Fruit fly (Drosophila melanogaster): ENCODE measurements around the gene CG17104.

Gene CG17104

DNA sequence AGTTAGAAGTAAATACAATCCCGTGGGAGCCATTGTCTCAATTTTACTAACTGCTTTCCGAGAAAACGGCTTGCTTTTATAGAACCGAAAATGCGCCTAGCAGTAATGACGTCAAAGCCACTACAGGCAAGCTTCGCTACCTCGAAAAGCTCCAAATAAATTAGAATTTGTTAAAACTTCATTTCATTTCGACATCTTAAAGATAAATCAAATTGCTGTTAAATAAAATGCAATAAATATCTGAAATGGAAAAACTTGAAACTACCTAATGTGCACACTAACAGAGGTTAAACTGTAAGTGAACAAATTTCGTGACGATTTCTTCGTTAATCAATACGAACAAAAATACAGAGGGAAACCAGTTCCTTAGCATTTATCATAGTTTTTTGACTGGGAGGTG is 21.0 kb downstream of the CG17104 start, which contains the start of gene CG7300 (continued):
- TF ChIP-seq CG10321 (GFP tag; IDR thresholded peaks at IDR 0.05): no peak
- TF ChIP-seq dysf (GFP tag; IDR thresholded peaks at IDR 0.05): peak; percentile 76
- no peak for TF ChIP-seq sr (GFP tag; IDR thresholded peaks at IDR 0.05)
- TF ChIP-seq Max (GFP tag; optimal IDR thresholded peaks at IDR 0.05): peak; percentile 16
- no peak for TF ChIP-seq odd (GFP tag; optimal IDR thresholded peaks at IDR 0.05)
- no peak for TF ChIP-seq sug (tag; optimal IDR thresholded peaks at IDR 0.05)
- TF ChIP-seq CG34376 (GFP tag; optimal IDR thresholded peaks at IDR 0.05): no peak
- peak; percentile 47 for TF ChIP-seq Dek (tag; optimal IDR thresholded peaks at IDR 0.05)
- TF ChIP-seq Ssrp (tag; optimal IDR thresholded peaks at IDR 0.05): peak; percentile 39
- peak; percentile 57 for TF ChIP-seq Dip3 (GFP tag; optimal IDR thresholded peaks at IDR 0.05)
- TF ChIP-seq trem (tag; optimal IDR thresholded peaks at IDR 0.05): no peak
- TF ChIP-seq tx (GFP tag; optimal IDR thresholded peaks at IDR 0.05): no peak
- TF ChIP-seq Doc3 (GFP tag; IDR thresholded peaks at IDR 0.05; ENCODE audit: partially characterized antibody): no peak
- no peak for TF ChIP-seq prd (optimal IDR thresholded peaks at IDR 0.05)
- TF ChIP-seq prd (GFP tag; IDR thresholded peaks at IDR 0.05): peak; percentile 66; the same call in 2 of the 3 replicates
- peak; percentile 5 for TF ChIP-seq BtbVII (GFP tag; optimal IDR thresholded peaks at IDR 0.05)
- no peak for TF ChIP-seq Hr78 (GFP tag; optimal IDR thresholded peaks at IDR 0.05)
- no peak for TF ChIP-seq hkb (optimal IDR thresholded peaks at IDR 0.05)
- peak; percentile 64 for TF ChIP-seq hkb (GFP tag; IDR thresholded peaks at IDR 0.05)
- TF ChIP-seq CG18619 (GFP tag; optimal IDR thresholded peaks at IDR 0.05): peak; percentile 23
- peak; percentile 68 for TF ChIP-seq Meics (GFP tag; optimal IDR thresholded peaks at IDR 0.05)
- TF ChIP-seq NfI (GFP tag; optimal IDR thresholded peaks at IDR 0.05): peak; percentile 46
- TF ChIP-seq pita (GFP tag; optimal IDR thresholded peaks at IDR 0.05): no peak
- peak; percentile 40; the same call in 1 of the 2 replicates for TF ChIP-seq CG4730 (GFP tag; IDR thresholded peaks at IDR 0.05)
- TF ChIP-seq Mad (GFP tag; optimal IDR thresholded peaks at IDR 0.05): no peak
- peak; percentile 30; the same call in 1 of the 2 replicates for TF ChIP-seq E2f2 (GFP tag; IDR thresholded peaks at IDR 0.05)
- TF ChIP-seq CG6854 (GFP tag; optimal IDR thresholded peaks at IDR 0.05): no peak
- TF ChIP-seq her (GFP tag; optimal IDR thresholded peaks at IDR 0.05): peak; percentile 45
- no peak for TF ChIP-seq Mrtf (GFP tag; IDR thresholded peaks at IDR 0.05)
- TF ChIP-seq Lim3 (GFP tag; IDR thresholded peaks at IDR 0.05): no peak
- no peak for TF ChIP-seq Dref (GFP tag; IDR thresholded peaks at IDR 0.05)
- peak; percentile 22 for TF ChIP-seq CG1602 (GFP tag; optimal IDR thresholded peaks at IDR 0.05)
- no peak for TF ChIP-seq CG15479 (GFP tag; optimal IDR thresholded peaks at IDR 0.05)
- TF ChIP-seq caup (GFP tag; optimal IDR thresholded peaks at IDR 0.05; ENCODE audit: severe bottlenecking): peak; percentile 45
- peak; percentile 40 for TF ChIP-seq Spps (tag; optimal IDR thresholded peaks at IDR 0.05)
- no peak for TF ChIP-seq Sry-δ (GFP tag; optimal IDR thresholded peaks at IDR 0.05)
- no peak for TF ChIP-seq sd (tag; optimal IDR thresholded peaks at IDR 0.05)
- peak; percentile 75 for TF ChIP-seq gro (GFP tag; optimal IDR thresholded peaks at IDR 0.05)
- TF ChIP-seq CG10209 (GFP tag; optimal IDR thresholded peaks at IDR 0.05): peak; percentile 31
- TF ChIP-seq CG6765 (GFP tag; optimal IDR thresholded peaks at IDR 0.05): no peak
- TF ChIP-seq CG6175 (GFP tag; IDR thresholded peaks at IDR 0.05): 0 out of 3 replicates have a peak, but pooled peaks have one; percentile 17
- peak; percentile 74 for TF ChIP-seq CG7839 (tag; optimal IDR thresholded peaks at IDR 0.05)
